Worm (Caenorhabditis elegans): ENCODE measurements around the gene cogc-6.

DNA sequence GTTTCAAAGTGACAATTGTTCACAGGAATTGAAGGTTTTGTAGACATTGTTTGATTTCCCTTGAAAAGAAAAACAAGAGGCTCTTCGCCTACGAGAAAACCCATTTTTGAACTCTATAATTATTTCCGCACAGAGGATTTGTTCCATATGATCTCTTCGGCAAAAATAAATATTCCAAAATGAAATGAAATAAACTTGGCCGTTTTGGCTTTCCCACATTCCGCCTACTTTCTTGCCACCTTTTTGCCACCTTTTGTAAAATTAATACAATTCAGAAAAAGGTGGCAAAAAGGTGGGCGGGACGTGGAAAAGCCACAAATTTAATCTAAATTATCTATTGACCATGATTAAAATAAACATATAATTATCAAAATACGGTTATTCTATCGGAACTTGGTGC lies 32.7 kb downstream of the cogc-6 start, which contains the start of gene F20D6.15:
- TF ChIP-seq unc-62 (GFP tag; optimal IDR thresholded peaks at IDR 0.05 in 1 of 2) = no peak
- TF ChIP-seq unc-62 (tag; optimal IDR thresholded peaks at IDR 0.05) = no peak
- no peak for TF ChIP-seq R02D3.7 (tag; optimal IDR thresholded peaks at IDR 0.05)
- no peak for TF ChIP-seq zag-1 (tag; optimal IDR thresholded peaks at IDR 0.05)
- no peak for TF ChIP-seq dve-1 (tag; optimal IDR thresholded peaks at IDR 0.05; ENCODE audit: insufficient read depth)
- TF ChIP-seq vab-7 (GFP tag; IDR thresholded peaks at IDR 0.05) = no peak
- no peak for TF ChIP-seq mxl-2 (GFP tag; conservative IDR thresholded peaks at IDR 0.05)
- no peak for TF ChIP-seq pqm-1 (tag; optimal IDR thresholded peaks at IDR 0.05)
- no peak for TF ChIP-seq ZK337.2 (GFP tag; IDR thresholded peaks at IDR 0.05)
- TF ChIP-seq egl-27 (tag; optimal IDR thresholded peaks at IDR 0.05) = no peak
- no peak for TF ChIP-seq sdz-12 (GFP tag; optimal IDR thresholded peaks at IDR 0.05)
- no peak for TF ChIP-seq ceh-28 (tag; optimal IDR thresholded peaks at IDR 0.05)
- TF ChIP-seq daf-19 (GFP tag; conservative IDR thresholded peaks at IDR 0.05) = no peak

Measured in whole organism, L4 larva.